Worm (Caenorhabditis elegans) whole organism, midembryonic: Measurements from ENCODE around the gene ZK616.61.
"Not testable (repeated sequence)": the region's sequence is repeated elsewhere in the genome, so short reads cannot be mapped to it uniquely, and the experiment has no call there.

Source experiments
- T22C8.4 ChIP-seq: fragments of 200-800 bp; sonication (Bioruptor generic); IDR thresholded peaks from 2 replicates; pipeline ENCODE4 v1.3.6; 2022; ENCODE audit warnings: missing genetic modification characterization, missing compliant biosample characterization
- cog-1 ChIP-seq: sonication (generic microtip); optimal IDR thresholded peaks from 2 replicates; lab custom pipeline; 2016; ENCODE audit warnings: missing genetic modification characterization, missing compliant biosample characterization
- flt-1 ChIP-seq: fragments of 200-800 bp; sonication (Bioruptor generic); IDR thresholded peaks from 2 replicates; pipeline ENCODE4 v1.3.6; 2022; ENCODE audit warnings: missing genetic modification characterization, missing compliant biosample characterization
- klf-2 ChIP-seq: fragments of 200-800 bp; sonication (Bioruptor generic); conservative IDR thresholded peaks from 2 replicates; pipeline ENCODE4 v1.3.6; 2022; ENCODE audit warnings: missing genetic modification reagents, missing genetic modification characterization, missing compliant biosample characterization
- med-1 ChIP-seq: sonication (generic microtip); optimal IDR thresholded peaks from 2 replicates; lab custom pipeline; 2017; ENCODE audit warnings: missing genetic modification characterization, mild to moderate bottlenecking, missing compliant biosample characterization, antibody characterized with exemption, missing genetic modification reagents; ENCODE audit not compliant: insufficient read depth
- ref-1 ChIP-seq: fragments of 200-800 bp; sonication (Bioruptor generic); conservative IDR thresholded peaks from 2 replicates; pipeline ENCODE4 v1.3.6; 2022; ENCODE audit warnings: missing genetic modification reagents, missing genetic modification characterization, missing compliant biosample characterization
- tab-1 ChIP-seq: fragments of 200-800 bp; sonication (Bioruptor generic); IDR thresholded peaks from 2 replicates; pipeline ENCODE4 v1.3.6; 2022; ENCODE audit warnings: missing genetic modification characterization, missing compliant biosample characterization
- ztf-23 ChIP-seq: fragments of 200-800 bp; sonication (Bioruptor generic); IDR thresholded peaks from 2 replicates; pipeline ENCODE4 v1.3.6; 2022; ENCODE audit warnings: missing genetic modification reagents, missing genetic modification characterization, missing compliant biosample characterization
- ztf-29 ChIP-seq: fragments of 200-800 bp; sonication (Bioruptor generic); IDR thresholded peaks from 2 replicates; pipeline ENCODE4 v1.3.6; 2022; ENCODE audit warnings: missing genetic modification reagents, missing genetic modification characterization, missing compliant biosample characterization

The ZK616.61 gene

ce11 chrIV:5452667-5453066 is 47.2 kb downstream of the ZK616.61 start, which contains the start of gene Y4C6A.4:
Gene Y4C6A.4, plus strand, starts transcription at chrIV:5452967.
- TF ChIP-seq cog-1 (no peak), klf-2 (GFP tag; lab: Robert Waterston, UW) (no peak), flt-1 (no peak), ztf-23 (GFP tag; lab: Robert Waterston, UW) (no peak), T22C8.4 (GFP tag; lab: Robert Waterston, UW) (no peak), med-1 (GFP tag; lab: Kevin White, UChicago) (no peak), tab-1 (no peak), ztf-29 (no peak), ref-1 (no peak)

DNA sequence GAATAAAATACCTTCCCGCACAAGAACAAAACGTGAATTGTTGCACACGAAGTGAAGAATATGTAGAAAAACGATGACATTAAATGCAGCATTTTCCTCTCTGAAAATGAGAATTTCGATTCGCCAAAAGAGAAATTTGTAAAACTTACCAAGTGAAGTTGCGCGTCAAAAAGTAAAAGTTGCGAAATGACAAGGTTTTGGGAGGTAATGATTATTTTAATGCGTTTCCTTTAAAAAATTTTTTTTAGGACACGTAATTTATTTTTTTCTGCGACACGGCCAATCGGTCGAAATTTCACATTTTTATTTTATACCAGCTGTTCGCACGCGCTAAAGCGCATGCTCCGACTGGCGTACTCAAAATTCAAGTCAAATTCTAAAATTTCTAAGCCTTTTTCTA is 50.6 kb downstream of the ZK616.61 start, which contains the start of gene Y4C6A.3:
Gene Y4C6A.3, minus strand, starts transcription at position 101 of the 400 bp plus-strand sequence.
- not testable (repeated sequence) for TF ChIP-seq ztf-29; ztf-23 (GFP tag; lab: Robert Waterston, UW); med-1 (GFP tag; lab: Kevin White, UChicago)
